Worm (Caenorhabditis elegans): ENCODE measurements around the gene fbxa-1.

The fbxa-1 gene

DNA sequence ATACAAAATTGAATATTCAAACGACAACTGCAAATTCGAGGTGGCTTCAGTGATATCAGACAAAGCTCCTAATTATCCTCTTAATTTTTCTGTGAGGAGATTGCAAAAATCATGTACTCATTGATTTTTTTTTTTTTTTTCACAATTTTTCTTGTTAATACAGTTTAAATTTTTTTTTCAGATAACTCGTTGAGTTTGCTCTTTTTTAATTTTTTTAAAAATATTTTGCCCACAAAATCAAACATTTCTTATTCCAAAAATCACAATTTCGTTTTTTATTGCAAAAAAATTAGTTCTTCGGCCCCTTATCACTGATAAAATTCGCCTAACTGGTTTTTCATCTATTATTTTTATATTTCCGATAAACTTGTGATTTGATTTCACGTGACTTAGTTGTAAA is 31.1 kb downstream of the fbxa-1 start, which contains the start of gene Y54F10BM.21:
Gene Y54F10BM.21 (plus strand): TSS at position 301 of the 400 bp plus-strand sequence.
- TF ChIP-seq aly-2 (tag; optimal IDR thresholded peaks at IDR 0.05), result no peak
- TF ChIP-seq skn-1 (tag; optimal IDR thresholded peaks at IDR 0.05), result no peak
- no peak for TF ChIP-seq jun-1 (tag; optimal IDR thresholded peaks at IDR 0.05)
- TF ChIP-seq elt-3 (tag; optimal IDR thresholded peaks at IDR 0.05), result no peak
- TF ChIP-seq nhr-237 (tag; optimal IDR thresholded peaks at IDR 0.05), result no peak
- TF ChIP-seq ztf-4 (tag; optimal IDR thresholded peaks at IDR 0.05), result no peak
- TF ChIP-seq nhr-77 (tag; optimal IDR thresholded peaks at IDR 0.05), result no peak
- no peak for TF ChIP-seq elt-2 (tag; optimal IDR thresholded peaks at IDR 0.05)
- no peak for TF ChIP-seq nhr-23 (tag; optimal IDR thresholded peaks at IDR 0.05)
- TF ChIP-seq nhr-11 (tag; optimal IDR thresholded peaks at IDR 0.05), result no peak
- TF ChIP-seq nhr-76 (tag; optimal IDR thresholded peaks at IDR 0.05), result no peak
- TF ChIP-seq lin-39 (tag; optimal IDR thresholded peaks at IDR 0.05), result no peak
- TF ChIP-seq ceh-82 (tag; optimal IDR thresholded peaks at IDR 0.05), result no peak
- TF ChIP-seq fkh-2 (tag; optimal IDR thresholded peaks at IDR 0.05), result no peak
- no peak for TF ChIP-seq egl-27 (tag; optimal IDR thresholded peaks at IDR 0.05)
- TF ChIP-seq pqm-1 (tag; optimal IDR thresholded peaks at IDR 0.05), result no peak
- TF ChIP-seq ceh-16 (tag; optimal IDR thresholded peaks at IDR 0.05), result no peak

DNA sequence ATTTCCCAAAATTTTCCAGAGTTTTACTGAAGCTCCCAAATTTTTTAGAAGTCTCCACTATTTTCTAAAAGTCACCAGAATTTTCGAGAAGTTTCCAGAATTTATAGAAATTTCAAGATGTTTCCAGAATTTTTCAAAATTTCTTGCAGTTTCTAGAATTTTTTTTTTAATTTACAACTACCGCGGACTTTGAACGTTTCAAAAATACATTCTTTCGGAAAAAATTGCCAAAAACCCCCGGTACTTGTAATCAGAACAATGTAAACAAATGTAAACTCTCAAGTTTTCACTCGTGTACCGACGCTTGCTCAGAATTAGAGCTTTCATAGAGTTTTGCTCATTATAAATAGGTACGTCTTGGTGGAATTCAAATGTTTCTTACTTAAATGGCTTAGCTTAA is 35.2 kb downstream of the fbxa-1 start, which contains the start of gene fbxa-39:
Gene fbxa-39 (plus strand): TSS at position 301 of the 400 bp plus-strand sequence.
- TF ChIP-seq snpc-4 (tag; optimal IDR thresholded peaks at IDR 0.05) (no peak), ztf-11 (tag; optimal IDR thresholded peaks at IDR 0.05) (no peak), ceh-16 (tag; optimal IDR thresholded peaks at IDR 0.05) (no peak), tbx-2 (tag; optimal IDR thresholded peaks at IDR 0.05) (no peak), nhr-11 (tag; optimal IDR thresholded peaks at IDR 0.05) (no peak), ceh-9 (tag; optimal IDR thresholded peaks at IDR 0.05) (no peak), fos-1 (tag; optimal IDR thresholded peaks at IDR 0.05) (no peak), unc-62 (GFP tag; optimal IDR thresholded peaks at IDR 0.05) (no peak), nhr-12 (tag; optimal IDR thresholded peaks at IDR 0.05) (no peak), hmg-11 (tag; optimal IDR thresholded peaks at IDR 0.05) (no peak), jun-1 (tag; optimal IDR thresholded peaks at IDR 0.05) (no peak), nhr-43 (tag; optimal IDR thresholded peaks at IDR 0.05; ENCODE audit: poor library complexity, severe bottlenecking) (no peak), elt-2 (tag; optimal IDR thresholded peaks at IDR 0.05) (no peak), nhr-237 (tag; optimal IDR thresholded peaks at IDR 0.05) (no peak), egl-5 (tag; optimal IDR thresholded peaks at IDR 0.05) (no peak), eor-1 (tag; optimal IDR thresholded peaks at IDR 0.05) (no peak), pqm-1 (tag; optimal IDR thresholded peaks at IDR 0.05) (no peak)

DNA sequence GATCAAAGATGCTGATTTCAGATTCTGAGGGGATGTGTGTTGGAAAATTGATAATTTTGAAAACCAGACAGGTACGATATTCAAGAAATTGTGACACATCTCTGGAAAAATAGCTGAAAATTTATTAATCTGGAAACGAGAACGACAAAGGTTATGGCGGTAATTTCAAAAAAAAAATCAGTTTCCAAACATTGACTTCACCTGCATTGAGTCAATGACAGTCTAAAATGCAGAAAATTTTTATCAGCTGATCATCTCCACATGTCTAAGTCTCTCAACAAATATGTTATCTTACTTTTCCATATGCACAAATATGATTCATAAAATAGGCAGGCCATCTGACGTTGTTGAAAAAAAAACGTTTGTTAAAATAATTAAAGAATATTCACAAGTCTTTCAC is 35.9 kb downstream of the fbxa-1 start, which contains the start of gene fbxa-48:
Gene fbxa-48 (minus strand): TSS at position 101 of the 400 bp plus-strand sequence.
- TF ChIP-seq mdl-1 (tag; optimal IDR thresholded peaks at IDR 0.05), result no peak
- no peak for TF ChIP-seq R02D3.7 (tag; optimal IDR thresholded peaks at IDR 0.05)
- no peak for TF ChIP-seq elt-3 (tag; optimal IDR thresholded peaks at IDR 0.05)
- TF ChIP-seq nhr-23 (tag; optimal IDR thresholded peaks at IDR 0.05), result no peak
- no peak for TF ChIP-seq nhr-237 (tag; optimal IDR thresholded peaks at IDR 0.05)
- no peak for TF ChIP-seq unc-39 (tag; optimal IDR thresholded peaks at IDR 0.05)
- TF ChIP-seq nhr-12 (tag; optimal IDR thresholded peaks at IDR 0.05), result no peak
- TF ChIP-seq pqm-1 (tag; optimal IDR thresholded peaks at IDR 0.05), result peak; percentile 2
- TF ChIP-seq nfya-1 (tag; optimal IDR thresholded peaks at IDR 0.05; ENCODE audit: insufficient read depth), result no peak
- TF ChIP-seq elt-2 (tag; optimal IDR thresholded peaks at IDR 0.05), result peak; percentile 38
- no peak for TF ChIP-seq zag-1 (tag; optimal IDR thresholded peaks at IDR 0.05)
- TF ChIP-seq ztf-4 (tag; optimal IDR thresholded peaks at IDR 0.05), result no peak
- no peak for TF ChIP-seq nhr-11 (tag; optimal IDR thresholded peaks at IDR 0.05)

DNA sequence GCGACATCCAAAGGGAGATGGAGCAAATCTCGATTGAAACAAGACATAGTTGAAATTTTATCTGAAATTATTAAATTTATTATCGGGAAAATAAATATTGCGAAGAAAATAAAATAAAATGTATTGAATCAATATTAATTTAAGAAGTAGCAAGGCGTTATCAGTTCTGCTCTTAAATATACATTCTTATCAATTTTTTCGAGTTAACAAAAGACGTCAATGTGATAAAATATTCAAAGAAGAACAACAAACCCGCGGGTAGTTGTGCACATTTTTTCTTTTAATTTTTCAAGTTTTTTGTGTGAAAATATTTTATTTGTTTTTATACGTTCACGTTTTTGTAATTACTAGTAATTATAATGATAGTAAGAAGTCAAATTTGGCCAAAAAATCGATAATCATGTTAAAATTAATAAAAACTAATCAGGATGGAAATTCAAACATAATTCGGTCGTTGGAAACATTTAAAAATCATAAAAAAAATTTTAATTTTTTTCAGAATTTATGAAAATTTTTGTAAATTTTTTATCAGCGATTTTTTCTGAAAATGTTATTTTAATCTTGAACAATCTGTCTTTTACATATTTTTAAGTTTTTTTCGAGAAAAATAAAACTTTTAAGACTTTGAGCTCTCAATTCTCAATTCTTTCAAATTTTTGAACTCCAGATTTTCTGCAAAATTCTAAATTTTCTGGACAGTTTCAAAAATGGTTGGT is 41.8 kb downstream of the fbxa-1 start, which contains the start of gene fbxa-9:
Gene fbxa-9 (plus strand): TSS at position 666 of the 716 bp plus-strand sequence.
- TF ChIP-seq lsy-12 (tag; optimal IDR thresholded peaks at IDR 0.05) (no peak), nhr-76 (tag; optimal IDR thresholded peaks at IDR 0.05) (no peak), pqm-1 (tag; optimal IDR thresholded peaks at IDR 0.05) (peak; percentile 74), pha-4 (tag; optimal IDR thresholded peaks at IDR 0.05) (no peak), nhr-67 (tag; optimal IDR thresholded peaks at IDR 0.05) (no peak), skn-1 (tag; optimal IDR thresholded peaks at IDR 0.05) (no peak), nhr-43 (tag; optimal IDR thresholded peaks at IDR 0.05; ENCODE audit: poor library complexity, severe bottlenecking) (no peak), elt-2 (tag; optimal IDR thresholded peaks at IDR 0.05) (peak; percentile 81), elt-1 (tag; optimal IDR thresholded peaks at IDR 0.05) (no peak)

All from whole organism, L3 larva.